Fruit fly (Drosophila melanogaster) whole organism, embryonic: ENCODE data around the gene CG14854.

Experiments used
- Abd-B ChIP-seq: fragments of 200-800 bp; sonication (Bioruptor generic); optimal IDR thresholded peaks from 2 replicates; lab custom pipeline; 2018; ENCODE audit warnings: missing biosample characterization, mild to moderate bottlenecking, missing genetic modification characterization, moderate library complexity
- Antp ChIP-seq: fragments of 200-800 bp; sonication (Bioruptor generic); optimal IDR thresholded peaks from 3 replicates; lab custom pipeline; 2016; ENCODE audit warnings: missing biosample characterization, missing genetic modification characterization
- B-H2 ChIP-seq: fragments of 200-800 bp; sonication (Bioruptor generic); optimal IDR thresholded peaks from 2 replicates; lab custom pipeline; 2018; ENCODE audit warnings: missing biosample characterization, mild to moderate bottlenecking, missing genetic modification characterization
- CG10209 ChIP-seq: fragments of 200-800 bp; sonication (Bioruptor generic); optimal IDR thresholded peaks from 3 replicates; lab custom pipeline; 2017; ENCODE audit warnings: missing biosample characterization, mild to moderate bottlenecking, missing genetic modification characterization, missing genetic modification reagents
- CG11093 ChIP-seq: fragments of 200-800 bp; sonication (Bioruptor generic); IDR thresholded peaks from 3 replicates; pipeline ENCODE4 v1.3.6; 2022; ENCODE audit warnings: missing biosample characterization, missing genetic modification characterization
- CG13424 ChIP-seq: fragments of 200-800 bp; sonication (Bioruptor generic); optimal IDR thresholded peaks from 2 replicates; lab custom pipeline; 2019; ENCODE audit warnings: missing biosample characterization, mild to moderate bottlenecking, missing genetic modification characterization, moderate library complexity
- CG14860 ChIP-seq: fragments of 200-800 bp; sonication (Bioruptor generic); IDR thresholded peaks from 3 replicates; pipeline ENCODE4 v1.3.6; 2022; ENCODE audit warnings: missing biosample characterization, missing genetic modification characterization; ENCODE audit not compliant: partially characterized antibody
- CG17802 ChIP-seq: fragments of 200-800 bp; sonication (Bioruptor generic); optimal IDR thresholded peaks from 2 replicates; lab custom pipeline; 2018; ENCODE audit warnings: missing biosample characterization, mild to moderate bottlenecking, missing genetic modification characterization, moderate library complexity
- CG18011 ChIP-seq: fragments of 200-800 bp; sonication (Bioruptor generic); optimal IDR thresholded peaks from 2 replicates; lab custom pipeline; 2017; ENCODE audit warnings: missing biosample characterization, missing genetic modification characterization, mild to moderate bottlenecking, moderate library complexity, missing genotype
- CG2129 ChIP-seq: fragments of 200-800 bp; sonication (Bioruptor generic); IDR thresholded peaks from 2 replicates; pipeline ENCODE4 v1.3.6; 2022; ENCODE audit warnings: missing biosample characterization, missing genetic modification characterization; ENCODE audit not compliant: partially characterized antibody
- CG33213 ChIP-seq: fragments of 200-800 bp; sonication (Bioruptor generic); optimal IDR thresholded peaks from 3 replicates; lab custom pipeline; 2016; ENCODE audit warnings: missing biosample characterization, missing genetic modification characterization
- CG34224 ChIP-seq: fragments of 200-800 bp; sonication (Bioruptor generic); IDR thresholded peaks from 3 replicates; pipeline ENCODE4 v1.3.6; 2022; ENCODE audit warnings: missing biosample characterization, missing genetic modification characterization; ENCODE audit not compliant: partially characterized antibody
- CG3995 ChIP-seq: fragments of 200-800 bp; sonication (Bioruptor generic); optimal IDR thresholded peaks from 3 replicates; lab custom pipeline; 2016; ENCODE audit warnings: missing biosample characterization, missing genetic modification characterization
- CG42726 ChIP-seq: fragments of 200-800 bp; sonication (Bioruptor generic); IDR thresholded peaks from 2 replicates; pipeline ENCODE4 v1.3.6; 2022; ENCODE audit warnings: missing biosample characterization, missing genetic modification characterization; ENCODE audit not compliant: partially characterized antibody
- CG4282 ChIP-seq: fragments of 200-800 bp; sonication (Bioruptor generic); optimal IDR thresholded peaks from 2 replicates; lab custom pipeline; 2016; ENCODE audit warnings: missing biosample characterization, missing genetic modification characterization
- CG7357 ChIP-seq: fragments of 200-800 bp; sonication (Bioruptor generic); IDR thresholded peaks from 3 replicates; pipeline ENCODE4 v1.3.6; 2022; ENCODE audit warnings: missing biosample characterization, missing genetic modification characterization
- CG8281 ChIP-seq: fragments of 200-800 bp; sonication (Bioruptor generic); optimal IDR thresholded peaks from 2 replicates; lab custom pipeline; 2018; ENCODE audit warnings: missing biosample characterization, mild to moderate bottlenecking, missing genetic modification characterization, moderate library complexity
- CG9215 ChIP-seq: fragments of 200-800 bp; sonication (Bioruptor generic); IDR thresholded peaks from 2 replicates; pipeline ENCODE4 v1.3.6; 2022; ENCODE audit warnings: missing biosample characterization, missing genetic modification characterization
- CG9817 ChIP-seq: fragments of 200-800 bp; sonication (Bioruptor generic); optimal IDR thresholded peaks from 2 replicates; lab custom pipeline; 2018; ENCODE audit warnings: missing biosample characterization, mild to moderate bottlenecking, missing genetic modification characterization, moderate library complexity
- Camta ChIP-seq: fragments of 200-800 bp; sonication (Bioruptor generic); optimal IDR thresholded peaks from 2 replicates; lab custom pipeline; 2016; ENCODE audit warnings: missing biosample characterization, missing genetic modification characterization
- Doc2 ChIP-seq: fragments of 200-800 bp; sonication (Bioruptor generic); IDR thresholded peaks from 2 replicates; pipeline ENCODE4 v1.3.6; 2022; ENCODE audit warnings: missing biosample characterization, missing genetic modification characterization
- Fer1 ChIP-seq: fragments of 200-800 bp; sonication (Bioruptor generic); optimal IDR thresholded peaks from 2 replicates; lab custom pipeline; 2017; ENCODE audit warnings: missing biosample characterization, mild to moderate bottlenecking, missing genetic modification characterization
- Gug ChIP-seq: fragments of 200-800 bp; sonication (Bioruptor generic); IDR thresholded peaks from 4 replicates; pipeline ENCODE4 v1.3.6; 2022; ENCODE audit warnings: missing biosample characterization, missing genetic modification characterization
- Lim3 ChIP-seq: fragments of 200-800 bp; sonication (Bioruptor generic); IDR thresholded peaks from 2 replicates; pipeline ENCODE4 v1.3.6; 2022; ENCODE audit warnings: missing biosample characterization, missing genetic modification characterization
- Meics ChIP-seq: fragments of 200-800 bp; sonication (Bioruptor generic); optimal IDR thresholded peaks from 2 replicates; lab custom pipeline; 2017; ENCODE audit warnings: missing biosample characterization, mild to moderate bottlenecking, missing genetic modification characterization
- Optix ChIP-seq: fragments of 200-800 bp; sonication (Bioruptor generic); IDR thresholded peaks from 3 replicates; pipeline ENCODE4 v1.3.6; 2022; ENCODE audit warnings: missing biosample characterization, missing genetic modification characterization
- Rfx ChIP-seq: fragments of 200-800 bp; sonication (Bioruptor generic); IDR thresholded peaks from 2 replicates; pipeline ENCODE4 v1.3.6; 2022; ENCODE audit warnings: missing biosample characterization, missing genetic modification characterization
- Sin3A ChIP-seq: fragments of >200 bp; optimal IDR thresholded peaks from 2 replicates; lab custom pipeline; 2018
- Sry-β ChIP-seq: fragments of 200-800 bp; sonication (Bioruptor generic); optimal IDR thresholded peaks from 2 replicates; lab custom pipeline; 2018; ENCODE audit warnings: missing biosample characterization, mild to moderate bottlenecking, missing genetic modification characterization, moderate library complexity
- abd-A ChIP-seq: fragments of 200-800 bp; sonication (Bioruptor generic); optimal IDR thresholded peaks from 3 replicates; lab custom pipeline; 2019; ENCODE audit warnings: missing biosample characterization, mild to moderate bottlenecking, missing genetic modification characterization, moderate library complexity
- aop ChIP-seq: fragments of 200-800 bp; sonication (Bioruptor generic); IDR thresholded peaks from 2 replicates; pipeline ENCODE4 v1.3.6; 2022; ENCODE audit warnings: missing biosample characterization, missing genetic modification characterization
- bigmax ChIP-seq: fragments of 200-800 bp; sonication (Bioruptor generic); optimal IDR thresholded peaks from 2 replicates; lab custom pipeline; 2018; ENCODE audit warnings: missing biosample characterization, mild to moderate bottlenecking, missing genetic modification characterization
- dm ChIP-seq: fragments of 200-800 bp; sonication (Bioruptor generic); optimal IDR thresholded peaks from 3 replicates; lab custom pipeline; 2016; ENCODE audit warnings: missing biosample characterization, missing genetic modification characterization
- dmrt99B ChIP-seq: fragments of 200-800 bp; sonication (Bioruptor generic); optimal IDR thresholded peaks from 2 replicates; lab custom pipeline; 2018; ENCODE audit warnings: missing biosample characterization, mild to moderate bottlenecking, missing genetic modification characterization, moderate library complexity
- en ChIP-seq: fragments of 200-800 bp; sonication (Bioruptor generic); optimal IDR thresholded peaks from 2 replicates; lab custom pipeline; 2016; ENCODE audit warnings: missing biosample characterization, missing genetic modification characterization
- fd3F ChIP-seq: fragments of 200-800 bp; sonication (Bioruptor generic); optimal IDR thresholded peaks from 2 replicates; lab custom pipeline; 2018; ENCODE audit warnings: missing biosample characterization, mild to moderate bottlenecking, missing genetic modification characterization, moderate library complexity
- grn ChIP-seq: fragments of 200-800 bp; sonication (Bioruptor generic); optimal IDR thresholded peaks from 3 replicates; lab custom pipeline; 2017; ENCODE audit warnings: missing biosample characterization, missing genetic modification characterization
- ind ChIP-seq: fragments of 200-800 bp; sonication (Bioruptor generic); optimal IDR thresholded peaks from 3 replicates; lab custom pipeline; 2016; ENCODE audit warnings: missing biosample characterization, missing genetic modification characterization
- kah ChIP-seq: fragments of 200-800 bp; sonication (Bioruptor generic); optimal IDR thresholded peaks from 2 replicates; lab custom pipeline; 2018; ENCODE audit warnings: missing biosample characterization, mild to moderate bottlenecking, missing genetic modification characterization
- ken ChIP-seq: fragments of 200-800 bp; sonication (Bioruptor generic); IDR thresholded peaks from 3 replicates; pipeline ENCODE4 v1.3.6; 2022; ENCODE audit warnings: missing biosample characterization, missing genetic modification characterization
- oc ChIP-seq: fragments of 200-800 bp; sonication (Bioruptor generic); optimal IDR thresholded peaks from 2 replicates; lab custom pipeline; 2018; ENCODE audit warnings: missing biosample characterization, mild to moderate bottlenecking, missing genetic modification characterization, moderate library complexity
- onecut ChIP-seq: fragments of 200-800 bp; sonication (Bioruptor generic); IDR thresholded peaks from 2 replicates; pipeline ENCODE4 v1.3.6; 2022; ENCODE audit warnings: missing biosample characterization, missing genetic modification characterization
- otp ChIP-seq: fragments of 200-800 bp; sonication (Bioruptor generic); IDR thresholded peaks from 3 replicates; pipeline ENCODE4, ENCODE4 v1.3.6; 2022; ENCODE audit warnings: missing biosample characterization, missing genetic modification characterization
- phol ChIP-seq: fragments of 200-800 bp; sonication (Bioruptor generic); optimal IDR thresholded peaks from 3 replicates; lab custom pipeline; 2018; ENCODE audit warnings: missing biosample characterization, mild to moderate bottlenecking, missing genetic modification characterization, moderate library complexity
- prd ChIP-seq, 3 experiments: fragments of >200 bp in 2 of 3; fragments of 200-800 bp in 1 of 3; sonication (Bioruptor generic) in 1 of 3; optimal IDR thresholded peaks in 2 of 3; IDR thresholded peaks in 1 of 3; 2 replicates in 2 of 3; 3 replicates in 1 of 3; pipeline versions ENCODE4 v1.3.6 to Lab custom; 2017 to 2022; ENCODE audit warnings: missing biosample characterization in 1 of 3, missing genetic modification characterization in 1 of 3
- shn ChIP-seq: fragments of 200-800 bp; sonication (Bioruptor generic); optimal IDR thresholded peaks from 3 replicates; lab custom pipeline; 2016; ENCODE audit warnings: missing biosample characterization, missing genetic modification characterization
- sim ChIP-seq: fragments of 200-800 bp; sonication (Bioruptor generic); IDR thresholded peaks from 2 replicates; pipeline ENCODE4 v1.3.6; 2022; ENCODE audit warnings: missing biosample characterization, missing genetic modification characterization
- sr ChIP-seq: fragments of 200-800 bp; sonication (Bioruptor generic); IDR thresholded peaks from 3 replicates; pipeline ENCODE4 v1.3.6; 2022; ENCODE audit warnings: missing biosample characterization, missing genetic modification characterization
- tup ChIP-seq: fragments of 200-800 bp; sonication (Bioruptor generic); optimal IDR thresholded peaks from 2 replicates; lab custom pipeline; 2016; ENCODE audit warnings: missing biosample characterization, mild to moderate bottlenecking, missing genetic modification characterization, moderate library complexity
- wor ChIP-seq: fragments of 200-800 bp; sonication (Bioruptor generic); IDR thresholded peaks from 2 replicates; pipeline ENCODE4 v1.3.6; 2022; ENCODE audit warnings: missing biosample characterization, missing genetic modification characterization

Gene CG14854

DNA sequence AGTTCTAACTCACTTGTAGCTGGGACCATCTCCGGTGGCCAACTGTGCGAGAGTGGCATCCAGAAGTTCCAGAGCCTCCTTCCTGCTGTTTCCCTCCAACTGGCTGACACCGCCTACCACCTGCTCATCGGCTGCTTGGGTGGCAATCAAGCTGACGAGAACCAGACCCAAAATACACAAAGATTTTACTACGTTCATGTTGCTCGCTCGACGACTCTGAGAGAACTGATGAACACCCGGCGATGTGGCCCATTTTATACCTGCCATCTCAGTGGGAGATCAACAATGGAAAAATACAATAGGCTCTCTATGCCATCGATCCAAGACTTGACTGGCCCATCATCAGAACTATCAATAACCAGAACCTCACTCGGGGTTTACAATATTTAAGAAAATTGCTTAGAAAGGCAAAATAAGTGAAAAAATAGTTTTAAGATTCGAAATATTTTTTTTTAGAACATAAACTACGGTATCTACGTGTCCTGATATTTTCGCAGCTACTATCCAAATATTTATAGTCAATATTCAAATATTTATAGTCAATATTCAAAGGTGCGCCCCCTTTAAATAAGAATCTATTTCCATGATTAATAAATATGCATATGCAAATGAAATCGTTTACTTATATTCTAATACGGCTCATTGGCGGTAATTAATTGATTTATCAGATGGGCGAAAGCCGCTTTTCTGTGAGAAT, 9.7 kb upstream of the CG14854 start, which contains the start of gene Cys (continued):
- TF ChIP-seq en (GFP tag; lab: Kevin White, UChicago) (no peak), dm (GFP tag; lab: Kevin White, UChicago) (no peak), CG34224 (GFP tag; lab: Robert Waterston, UW) (no peak; the same call in 2 of the 3 replicates), ind (GFP tag; lab: Kevin White, UChicago) (no peak), grn (no peak), ken (no peak), CG3995 (GFP tag; lab: Kevin White, UChicago) (no peak), CG8281 (tag; lab: Kevin White, UChicago) (peak; percentile 55), CG9817 (tag; lab: Kevin White, UChicago) (no peak), tup (no peak), Lim3 (GFP tag; lab: Robert Waterston, UW) (no peak), CG10209 (GFP tag; lab: Kevin White, UChicago) (no peak), sr (GFP tag; lab: Robert Waterston, UW) (no peak), fd3F (GFP tag; lab: Kevin White, UChicago) (no peak), CG17802 (tag; lab: Kevin White, UChicago) (no peak), abd-A (tag; lab: Kevin White, UChicago) (peak; percentile 31), kah (peak; percentile 92), CG11093 (GFP tag; lab: Robert Waterston, UW) (no peak), shn (GFP tag; lab: Kevin White, UChicago) (no peak), onecut (GFP tag; lab: Robert Waterston, UW) (peak; percentile 62), Abd-B (GFP tag; lab: Kevin White, UChicago) (no peak), Sin3A (no peak), Sry-β (no peak), CG13424 (tag; lab: Kevin White, UChicago) (no peak), Rfx (GFP tag; lab: Robert Waterston, UW) (peak; percentile 39; the same call in 1 of the 2 replicates), phol (tag; lab: Kevin White, UChicago) (no peak), otp (0 out of 3 replicates have a peak, but pooled peaks have one; percentile 36), Camta (GFP tag; lab: Kevin White, UChicago) (no peak), Doc2 (GFP tag; lab: Robert Waterston, UW) (no peak), CG2129 (GFP tag; lab: Robert Waterston, UW) (no peak), Fer1 (GFP tag; lab: Kevin White, UChicago) (no peak), prd (optimal IDR thresholded peaks at IDR 0.05; lab: Kevin White, UChicago) (no peak), prd (GFP tag; IDR thresholded peaks at IDR 0.05; lab: Robert Waterston, UW) (peak; percentile 22; the same call in 1 of the 3 replicates), CG9215 (no peak), aop (GFP tag; lab: Robert Waterston, UW) (no peak), dmrt99B (tag; lab: Kevin White, UChicago) (peak; percentile 43), wor (GFP tag; lab: Robert Waterston, UW) (no peak), CG33213 (no peak), Optix (GFP tag; lab: Robert Waterston, UW) (no peak), CG4282 (GFP tag; lab: Kevin White, UChicago) (no peak), Antp (GFP tag; lab: Kevin White, UChicago) (peak; percentile 38), CG14860 (no peak), B-H2 (peak; percentile 30), oc (tag; lab: Kevin White, UChicago) (no peak), Meics (no peak), Gug (no peak), CG7357 (GFP tag; lab: Robert Waterston, UW) (no peak), bigmax (GFP tag; lab: Kevin White, UChicago) (peak; percentile 50), CG18011 (GFP tag; lab: Kevin White, UChicago) (no peak), CG42726 (no peak), sim (GFP tag; lab: Robert Waterston, UW) (0 out of 2 replicates have a peak, but pooled peaks have one; percentile 22)
